Worm (Caenorhabditis elegans) whole organism, L3 larva: ENCODE results near the gene F07A11.5.

Source experiments
- R02D3.7 ChIP-seq: fragments of 150-350 bp; optimal IDR thresholded peaks from 2 replicates; lab custom pipeline; 2014; ENCODE audit warnings: missing biosample characterization, missing genetic modification characterization
- ZK546.5 ChIP-seq: sonication (generic microtip); optimal IDR thresholded peaks from 2 replicates; lab custom pipeline; 2017; ENCODE audit warnings: missing biosample characterization, missing genetic modification characterization
- aly-2 ChIP-seq: fragments of 150-350 bp; optimal IDR thresholded peaks from 2 replicates; lab custom pipeline; 2014; ENCODE audit warnings: missing biosample characterization, missing genetic modification characterization
- ama-1 ChIP-seq: fragments of 150-350 bp; optimal IDR thresholded peaks from 2 replicates; lab custom pipeline; 2018
- ceh-28 ChIP-seq: fragments of 150-350 bp; optimal IDR thresholded peaks from 2 replicates; lab custom pipeline; 2014; ENCODE audit warnings: missing biosample characterization, missing genetic modification reagents, missing genetic modification characterization
- ceh-82 ChIP-seq: fragments of 150-350 bp; optimal IDR thresholded peaks from 2 replicates; lab custom pipeline; 2014; ENCODE audit warnings: missing biosample characterization, missing genetic modification characterization
- ceh-9 ChIP-seq: sonication (generic microtip); optimal IDR thresholded peaks from 2 replicates; lab custom pipeline; 2018; ENCODE audit warnings: missing biosample characterization, missing genetic modification characterization
- egl-27 ChIP-seq: sonication (generic microtip); optimal IDR thresholded peaks from 4 replicates; lab custom pipeline; 2017; ENCODE audit warnings: missing biosample characterization, missing genetic modification reagents, missing genetic modification characterization
- elt-2 ChIP-seq: sonication (generic microtip); optimal IDR thresholded peaks from 2 replicates; lab custom pipeline; 2016; ENCODE audit warnings: missing genetic modification reagents, mild to moderate bottlenecking, missing genetic modification characterization, missing compliant biosample characterization
- elt-3 ChIP-seq, 3 experiments: fragments of 150-350 bp in 1 of 3; sonication (generic microtip) in 2 of 3; optimal IDR thresholded peaks; 2 replicates in 2 of 3; 4 replicates in 1 of 3; lab custom pipeline; 2014 to 2017; ENCODE audit warnings: missing biosample characterization in 3 of 3, missing genetic modification characterization in 3 of 3
- eor-1 ChIP-seq, 2 experiments: fragments of 150-350 bp; optimal IDR thresholded peaks; 2 replicates each; lab custom pipeline; 2014 to 2018; ENCODE audit warnings: missing biosample characterization in 2 of 2, missing genetic modification characterization in 2 of 2
- fkh-2 ChIP-seq: fragments of 150-350 bp; optimal IDR thresholded peaks from 2 replicates; lab custom pipeline; 2014; ENCODE audit warnings: missing biosample characterization, missing genetic modification reagents, missing genetic modification characterization
- fos-1 ChIP-seq: fragments of 150-350 bp; optimal IDR thresholded peaks from 2 replicates; lab custom pipeline; 2014; ENCODE audit warnings: missing biosample characterization, missing genetic modification characterization
- hmg-11 ChIP-seq: sonication (generic microtip); optimal IDR thresholded peaks from 2 replicates; lab custom pipeline; 2016; ENCODE audit warnings: missing genetic modification characterization, missing compliant biosample characterization
- lin-15B ChIP-seq: fragments of 150-350 bp; optimal IDR thresholded peaks from 2 replicates; lab custom pipeline; 2014; ENCODE audit warnings: missing biosample characterization, missing genetic modification characterization
- lin-39 ChIP-seq: fragments of 150-350 bp; optimal IDR thresholded peaks from 2 replicates; lab custom pipeline; 2018; ENCODE audit warnings: missing biosample characterization, missing genetic modification reagents, missing genetic modification characterization
- lsy-12 ChIP-seq: sonication (generic microtip); optimal IDR thresholded peaks from 2 replicates; lab custom pipeline; 2016; ENCODE audit warnings: mild to moderate bottlenecking, missing genetic modification characterization, missing compliant biosample characterization
- nfya-1 ChIP-seq: sonication (generic microtip); optimal IDR thresholded peaks from 2 replicates; lab custom pipeline; 2017; ENCODE audit warnings: missing genetic modification characterization, mild to moderate bottlenecking, missing compliant biosample characterization, antibody characterized with exemption, moderate library complexity; ENCODE audit not compliant: insufficient read depth
- nhr-11 ChIP-seq: fragments of 150-350 bp; optimal IDR thresholded peaks from 2 replicates; lab custom pipeline; 2014; ENCODE audit warnings: missing biosample characterization, missing genetic modification characterization
- nhr-12 ChIP-seq: fragments of 150-350 bp; optimal IDR thresholded peaks from 2 replicates; lab custom pipeline; 2014; ENCODE audit warnings: missing biosample characterization, missing genetic modification characterization
- nhr-23 ChIP-seq: fragments of 150-350 bp; optimal IDR thresholded peaks from 2 replicates; lab custom pipeline; 2014; ENCODE audit warnings: missing biosample characterization, missing genetic modification reagents, missing genetic modification characterization
- nhr-25 ChIP-seq: sonication (generic microtip); optimal IDR thresholded peaks from 2 replicates; lab custom pipeline; 2017; ENCODE audit warnings: missing biosample characterization, missing genetic modification characterization
- nhr-28 ChIP-seq: fragments of 150-350 bp; optimal IDR thresholded peaks from 2 replicates; lab custom pipeline; 2014; ENCODE audit warnings: missing biosample characterization, missing genetic modification characterization
- nhr-43 ChIP-seq: sonication (generic microtip); optimal IDR thresholded peaks from 2 replicates; lab custom pipeline; 2016; ENCODE audit warnings: mild to moderate bottlenecking, missing genetic modification characterization, missing compliant biosample characterization; ENCODE audit not compliant: poor library complexity, severe bottlenecking
- nhr-67 ChIP-seq: fragments of 150-350 bp; optimal IDR thresholded peaks from 2 replicates; lab custom pipeline; 2014; ENCODE audit warnings: missing biosample characterization, missing genetic modification characterization
- nhr-76 ChIP-seq: fragments of 150-350 bp; sonication (generic microtip); optimal IDR thresholded peaks from 5 replicates; lab custom pipeline; 2014; ENCODE audit warnings: missing biosample characterization, missing genetic modification characterization
- nhr-77 ChIP-seq: fragments of 150-350 bp; optimal IDR thresholded peaks from 2 replicates; lab custom pipeline; 2014; ENCODE audit warnings: missing biosample characterization, missing genetic modification characterization
- pha-4 ChIP-seq: fragments of 150-350 bp; optimal IDR thresholded peaks from 2 replicates; lab custom pipeline; 2014; ENCODE audit warnings: missing biosample characterization, missing genetic modification reagents, missing genetic modification characterization
- pqm-1 ChIP-seq: fragments of 150-350 bp; optimal IDR thresholded peaks from 2 replicates; lab custom pipeline; 2017; ENCODE audit warnings: missing biosample characterization, missing genetic modification characterization, inconsistent platforms
- sea-2 ChIP-seq: fragments of 150-350 bp; sonication (generic microtip); optimal IDR thresholded peaks from 4 replicates; lab custom pipeline; 2014; ENCODE audit warnings: missing biosample characterization, missing genetic modification reagents, missing genetic modification characterization
- skn-1 ChIP-seq: fragments of 150-350 bp; optimal IDR thresholded peaks from 2 replicates; lab custom pipeline; 2014; ENCODE audit warnings: missing biosample characterization, missing genetic modification characterization
- snpc-4 ChIP-seq: fragments of 150-350 bp; optimal IDR thresholded peaks from 2 replicates; lab custom pipeline; 2014; ENCODE audit warnings: missing biosample characterization, missing genetic modification characterization
- tbx-2 ChIP-seq: sonication (generic microtip); optimal IDR thresholded peaks from 2 replicates; lab custom pipeline; 2016; ENCODE audit warnings: mild to moderate bottlenecking, missing genetic modification characterization, missing compliant biosample characterization
- unc-39 ChIP-seq: sonication (generic microtip); optimal IDR thresholded peaks from 4 replicates; lab custom pipeline; 2017; ENCODE audit warnings: missing biosample characterization, missing genetic modification characterization
- unc-62 ChIP-seq: fragments of 150-350 bp; sonication (generic microtip); optimal IDR thresholded peaks from 4 replicates; lab custom pipeline; 2014; ENCODE audit warnings: missing biosample characterization, missing genetic modification reagents, missing genetic modification characterization
- zag-1 ChIP-seq: fragments of 150-350 bp; optimal IDR thresholded peaks from 2 replicates; lab custom pipeline; 2014; ENCODE audit warnings: missing biosample characterization, missing genetic modification characterization
- ztf-4 ChIP-seq: fragments of 150-350 bp; optimal IDR thresholded peaks from 2 replicates; lab custom pipeline; 2014; ENCODE audit warnings: missing biosample characterization, missing genetic modification characterization

The F07A11.5 gene

ce11 chrII:11637817-11638216 is 25.7 kb downstream of the F07A11.5 start:
- TF ChIP-seq pqm-1, result no peak
- no peak for TF ChIP-seq fos-1
- TF ChIP-seq skn-1 (tag; lab: Kevin White, UChicago), result no peak
- no peak for TF ChIP-seq nfya-1
- TF ChIP-seq snpc-4 (tag; lab: Kevin White, UChicago), result no peak
- no peak for TF ChIP-seq ceh-28 (tag; lab: Kevin White, UChicago)
- TF ChIP-seq aly-2 (tag; lab: Kevin White, UChicago), result no peak
- no peak for TF ChIP-seq hmg-11 (tag; lab: Kevin White, UChicago)
- TF ChIP-seq R02D3.7 (tag; lab: Kevin White, UChicago), result no peak
- TF ChIP-seq nhr-12 (tag; lab: Kevin White, UChicago), result no peak
- no peak for TF ChIP-seq lsy-12 (tag; lab: Kevin White, UChicago)
- TF ChIP-seq ZK546.5, result no peak
- no peak for TF ChIP-seq lin-39
- no peak for TF ChIP-seq pha-4 (tag; lab: Kevin White, UChicago)

ce11 chrII:11642025-11642424 is 29.9 kb downstream of the F07A11.5 start:
- TF ChIP-seq R02D3.7 (tag; lab: Kevin White, UChicago) (no peak), ceh-82 (tag; lab: Kevin White, UChicago) (no peak), nhr-77 (tag; lab: Kevin White, UChicago) (no peak), lin-39 (no peak), fos-1 (no peak), elt-2 (tag; lab: Kevin White, UChicago) (no peak), nhr-11 (tag; lab: Kevin White, UChicago) (no peak), nhr-25 (tag; lab: Kevin White, UChicago) (peak; percentile 39), ama-1 (lab: Kevin White, UChicago) (peak; percentile 17), nhr-23 (tag; lab: Kevin White, UChicago) (peak; percentile 51), nhr-76 (tag; lab: Kevin White, UChicago) (no peak), unc-62 (GFP tag; lab: Kevin White, UChicago) (no peak), elt-3 (tag; optimal IDR thresholded peaks at IDR 0.05; lab: Kevin White, UChicago) (no peak), skn-1 (tag; lab: Kevin White, UChicago) (no peak), ZK546.5 (no peak), nhr-28 (tag; lab: Kevin White, UChicago) (no peak), unc-39 (tag; lab: Kevin White, UChicago) (no peak), lin-15B (tag; lab: Kevin White, UChicago) (no peak), egl-27 (tag; lab: Kevin White, UChicago) (no peak), nhr-12 (tag; lab: Kevin White, UChicago) (no peak), zag-1 (tag; lab: Kevin White, UChicago) (no peak), tbx-2 (peak; percentile 48), nhr-67 (tag; lab: Kevin White, UChicago) (no peak), aly-2 (tag; lab: Kevin White, UChicago) (no peak), ceh-28 (tag; lab: Kevin White, UChicago) (no peak), snpc-4 (tag; lab: Kevin White, UChicago) (no peak), nfya-1 (peak; percentile 20), nhr-43 (tag; lab: Kevin White, UChicago) (peak; percentile 64)

- TF ChIP-seq nfya-1, result peak; percentile 67
- no peak for TF ChIP-seq fkh-2 (tag; lab: Kevin White, UChicago)
These were observed 30.6 kb downstream of the F07A11.5 start for ce11 chrII:11642736-11643135.

- no peak for TF ChIP-seq nhr-12 (tag; lab: Kevin White, UChicago)
- no peak for TF ChIP-seq pqm-1
- TF ChIP-seq snpc-4 (tag; lab: Kevin White, UChicago), result no peak
- no peak for TF ChIP-seq ama-1 (lab: Kevin White, UChicago)
- no peak for TF ChIP-seq nfya-1
- no peak for TF ChIP-seq eor-1 (tag; optimal IDR thresholded peaks at IDR 0.05; lab: Kevin White, UChicago)
- TF ChIP-seq pha-4 (tag; lab: Kevin White, UChicago), result no peak
- no peak for TF ChIP-seq nhr-23 (tag; lab: Kevin White, UChicago)
- TF ChIP-seq sea-2, result no peak
- TF ChIP-seq lin-39, result no peak
- no peak for TF ChIP-seq nhr-11 (tag; lab: Kevin White, UChicago)
- no peak for TF ChIP-seq skn-1 (tag; lab: Kevin White, UChicago)
- no peak for TF ChIP-seq aly-2 (tag; lab: Kevin White, UChicago)
- no peak for TF ChIP-seq ceh-9 (tag; lab: Kevin White, UChicago)
- TF ChIP-seq ztf-4 (tag; lab: Kevin White, UChicago), result no peak
These were observed 32.4 kb downstream of the F07A11.5 start for ce11 chrII:11644535-11644934.
